ENCODE assay signal across 5 fruit fly cellular contexts in genomic region chr3L:12271195-12271618, dm6.
TF ChIP-seq lines count a peak whose summit lies in the region.

TSS of gene Pbgs (minus strand) at chr3L:12271345.

- TF ChIP-seq CTCF in whole organism, embryonic (GFP tag; optimal IDR thresholded peaks at IDR 0.05; lab: Kevin White, UChicago), result no peak

TF ChIP-seq in whole organism, adult, 20 proteins besides CTCF, POLR2A, EP300 and RAD21 (continues in another document):
- no peak for TF ChIP-seq Hr96 (GFP tag; optimal IDR thresholded peaks at IDR 0.05; lab: Kevin White, UChicago)
- no peak for TF ChIP-seq Crg-1 (GFP tag; optimal IDR thresholded peaks at IDR 0.05; lab: Kevin White, UChicago)
- no peak for TF ChIP-seq CG7045 (GFP tag; optimal IDR thresholded peaks at IDR 0.05; lab: Kevin White, UChicago)
- no peak for TF ChIP-seq Clk (GFP tag; optimal IDR thresholded peaks at IDR 0.05; lab: Kevin White, UChicago)
- peak; percentile 12 for TF ChIP-seq Mnt (GFP tag; optimal IDR thresholded peaks at IDR 0.05; lab: Kevin White, UChicago)
- no peak for TF ChIP-seq toe (GFP tag; optimal IDR thresholded peaks at IDR 0.05; lab: Kevin White, UChicago)
- TF ChIP-seq CG1620 (GFP tag; optimal IDR thresholded peaks at IDR 0.05; lab: Kevin White, UChicago), result no peak
- no peak for TF ChIP-seq kay (GFP tag; lab: Kevin White, UChicago; ENCODE audit: borderline replicate concordance)
- no peak for TF ChIP-seq CG12768 (GFP tag; optimal IDR thresholded peaks at IDR 0.05; lab: Kevin White, UChicago)
- peak; percentile 26 for TF ChIP-seq pad (GFP tag; optimal IDR thresholded peaks at IDR 0.05; lab: Kevin White, UChicago)
- no peak for TF ChIP-seq cnc (optimal IDR thresholded peaks at IDR 0.05; lab: Kevin White, UChicago)
- TF ChIP-seq CG11617 (GFP tag; optimal IDR thresholded peaks at IDR 0.05; lab: Kevin White, UChicago), result peak; percentile 6
- no peak for TF ChIP-seq ovo (GFP tag; optimal IDR thresholded peaks at IDR 0.05; lab: Kevin White, UChicago)
- no peak for TF ChIP-seq CG5204 (GFP tag; optimal IDR thresholded peaks at IDR 0.05; lab: Kevin White, UChicago)
- TF ChIP-seq bab1 (GFP tag; optimal IDR thresholded peaks at IDR 0.05; lab: Kevin White, UChicago), result peak; percentile 58
- no peak for TF ChIP-seq CG14711 (tag; optimal IDR thresholded peaks at IDR 0.05; lab: Kevin White, UChicago)
- no peak for TF ChIP-seq cic (GFP tag; optimal IDR thresholded peaks at IDR 0.05; lab: Kevin White, UChicago)
- no peak for TF ChIP-seq tj (GFP tag; optimal IDR thresholded peaks at IDR 0.05; lab: Kevin White, UChicago)
- TF ChIP-seq CG7101 (tag; optimal IDR thresholded peaks at IDR 0.05; lab: Kevin White, UChicago), result peak; percentile 52

TF ChIP-seq in whole organism, embryonic, 481 proteins besides CTCF, POLR2A, EP300 and RAD21 (continues in another document):
- TF ChIP-seq dimm (GFP tag; IDR thresholded peaks at IDR 0.05; lab: Robert Waterston, UW), result no peak
- no peak for TF ChIP-seq Dp (GFP tag; optimal IDR thresholded peaks at IDR 0.05; lab: Kevin White, UChicago)
- no peak for TF ChIP-seq jigr1 (GFP tag; IDR thresholded peaks at IDR 0.05; lab: Robert Waterston, UW)
- TF ChIP-seq Kr (GFP tag; optimal IDR thresholded peaks at IDR 0.05; lab: Kevin White, UChicago), result no peak
- no peak for TF ChIP-seq HLH54F (GFP tag; optimal IDR thresholded peaks at IDR 0.05; lab: Kevin White, UChicago)
- no peak for TF ChIP-seq odd (GFP tag; optimal IDR thresholded peaks at IDR 0.05; lab: Kevin White, UChicago)
- TF ChIP-seq emc (GFP tag; optimal IDR thresholded peaks at IDR 0.05; lab: Kevin White, UChicago), result no peak
- peak; percentile 36 for TF ChIP-seq CG15514 (GFP tag; optimal IDR thresholded peaks at IDR 0.05; lab: Kevin White, UChicago)
- TF ChIP-seq hth (optimal IDR thresholded peaks at IDR 0.05; lab: Kevin White, UChicago), result no peak
- TF ChIP-seq Xrp1 (GFP tag; IDR thresholded peaks at IDR 0.05; lab: Robert Waterston, UW), result peak; percentile 83
- TF ChIP-seq CG17829 (tag; optimal IDR thresholded peaks at IDR 0.05; lab: Kevin White, UChicago), result peak; percentile 85
- no peak for TF ChIP-seq lov (optimal IDR thresholded peaks at IDR 0.05; lab: Kevin White, UChicago)
- TF ChIP-seq lov (GFP tag; IDR thresholded peaks at IDR 0.05; lab: Robert Waterston, UW), result no peak
- TF ChIP-seq Hr39 (optimal IDR thresholded peaks at IDR 0.05; lab: Kevin White, UChicago), result no peak
- peak; percentile 62 for TF ChIP-seq MESR4 (GFP tag; optimal IDR thresholded peaks at IDR 0.05; lab: Kevin White, UChicago)
- no peak for TF ChIP-seq Antp (GFP tag; optimal IDR thresholded peaks at IDR 0.05; lab: Kevin White, UChicago)
- TF ChIP-seq Sin3A (optimal IDR thresholded peaks at IDR 0.05; lab: Kevin White, UChicago), result no peak
- peak; percentile 72 for TF ChIP-seq dmrt99B (tag; optimal IDR thresholded peaks at IDR 0.05; lab: Kevin White, UChicago)
- TF ChIP-seq unc-4 (GFP tag; IDR thresholded peaks at IDR 0.05; lab: Robert Waterston, UW; ENCODE audit: partially characterized antibody), result no peak
- no peak for TF ChIP-seq Ets97D (GFP tag; optimal IDR thresholded peaks at IDR 0.05; lab: Kevin White, UChicago)

TF ChIP-seq in whole organism, prepupa, 60 proteins besides CTCF, POLR2A, EP300 and RAD21 (continues in another document):
- TF ChIP-seq acj6 (GFP tag; optimal IDR thresholded peaks at IDR 0.05; lab: Kevin White, UChicago) (no peak), CG8319 (GFP tag; optimal IDR thresholded peaks at IDR 0.05; lab: Kevin White, UChicago) (no peak), CG6792 (GFP tag; optimal IDR thresholded peaks at IDR 0.05; lab: Kevin White, UChicago) (peak; percentile 8), CG3032 (tag; optimal IDR thresholded peaks at IDR 0.05; lab: Kevin White, UChicago) (peak; percentile 61), CG9139 (GFP tag; optimal IDR thresholded peaks at IDR 0.05; lab: Kevin White, UChicago) (peak; percentile 3), Sox15 (GFP tag; optimal IDR thresholded peaks at IDR 0.05; lab: Kevin White, UChicago) (no peak), pdm3 (GFP tag; optimal IDR thresholded peaks at IDR 0.05; lab: Kevin White, UChicago) (no peak), salr (GFP tag; optimal IDR thresholded peaks at IDR 0.05; lab: Kevin White, UChicago) (no peak), esn (GFP tag; optimal IDR thresholded peaks at IDR 0.05; lab: Kevin White, UChicago) (peak; percentile 25), fkh (GFP tag; optimal IDR thresholded peaks at IDR 0.05; lab: Kevin White, UChicago) (no peak), CG32006 (GFP tag; optimal IDR thresholded peaks at IDR 0.05; lab: Kevin White, UChicago) (peak; percentile 4), Hr38 (GFP tag; optimal IDR thresholded peaks at IDR 0.05; lab: Kevin White, UChicago) (no peak), CG11294 (GFP tag; IDR thresholded peaks at IDR 0.05; lab: Robert Waterston, UW) (no peak), CG1621 (tag; optimal IDR thresholded peaks at IDR 0.05; lab: Kevin White, UChicago) (no peak), CG6276 (GFP tag; optimal IDR thresholded peaks at IDR 0.05; lab: Kevin White, UChicago) (peak; percentile 47), achi (GFP tag; optimal IDR thresholded peaks at IDR 0.05; lab: Kevin White, UChicago) (no peak), CG6854 (GFP tag; optimal IDR thresholded peaks at IDR 0.05; lab: Kevin White, UChicago) (peak; percentile 6), Eip78C (GFP tag; lab: Kevin White, UChicago) (peak; percentile 79), CG4318 (GFP tag; optimal IDR thresholded peaks at IDR 0.05; lab: Kevin White, UChicago) (no peak), CG16779 (tag; optimal IDR thresholded peaks at IDR 0.05; lab: Kevin White, UChicago) (no peak), CG6163 (GFP tag; IDR thresholded peaks at IDR 0.05; lab: Robert Waterston, UW) (peak; percentile 64)

TF ChIP-seq in whole organism, pupa, 21 proteins besides CTCF, POLR2A, EP300 and RAD21:
- TF ChIP-seq CG9948 (tag; optimal IDR thresholded peaks at IDR 0.05; lab: Kevin White, UChicago) (peak; percentile 44), CG17806 (tag; optimal IDR thresholded peaks at IDR 0.05; lab: Kevin White, UChicago) (peak; percentile 57), CG4496 (GFP tag; IDR thresholded peaks at IDR 0.05; lab: Robert Waterston, UW) (peak; percentile 58; the same call in 1 of the 3 replicates), CG8159 (tag; optimal IDR thresholded peaks at IDR 0.05; lab: Kevin White, UChicago) (peak; percentile 56), CG8301 (tag; optimal IDR thresholded peaks at IDR 0.05; lab: Kevin White, UChicago) (peak; percentile 19), CG34367 (tag; optimal IDR thresholded peaks at IDR 0.05; lab: Kevin White, UChicago) (no peak), CG14655 (GFP tag; optimal IDR thresholded peaks at IDR 0.05; lab: Kevin White, UChicago) (peak; percentile 26), Snoo (tag; optimal IDR thresholded peaks at IDR 0.05; lab: Kevin White, UChicago) (peak; percentile 56), rn (GFP tag; IDR thresholded peaks at IDR 0.05; lab: Robert Waterston, UW) (no peak), CG15710 (tag; optimal IDR thresholded peaks at IDR 0.05; lab: Kevin White, UChicago) (peak; percentile 46), Ets98B (GFP tag; IDR thresholded peaks at IDR 0.05; lab: Robert Waterston, UW) (peak; percentile 67), fd96Ca (GFP tag; IDR thresholded peaks at IDR 0.05; lab: Robert Waterston, UW) (peak; percentile 24; the same call in 1 of the 3 replicates), CG12605 (GFP tag; IDR thresholded peaks at IDR 0.05; lab: Robert Waterston, UW) (peak; percentile 69), Pif1B (GFP tag; optimal IDR thresholded peaks at IDR 0.05; lab: Kevin White, UChicago) (no peak)

TF ChIP-seq in whole organism, wandering third instar larva, 38 proteins besides CTCF, POLR2A, EP300 and RAD21:
- TF ChIP-seq foxo (GFP tag; optimal IDR thresholded peaks at IDR 0.05; lab: Kevin White, UChicago), result peak in 1 of 2 experiments; percentile 38
- TF ChIP-seq HLH106 (tag; optimal IDR thresholded peaks at IDR 0.05; lab: Kevin White, UChicago), result peak; percentile 69
- no peak for TF ChIP-seq usp (GFP tag; optimal IDR thresholded peaks at IDR 0.05; lab: Kevin White, UChicago)
- peak; percentile 31 for TF ChIP-seq Sp1 (GFP tag; optimal IDR thresholded peaks at IDR 0.05; lab: Kevin White, UChicago)
- TF ChIP-seq CG9705 (GFP tag; optimal IDR thresholded peaks at IDR 0.05; lab: Kevin White, UChicago), result no peak
- TF ChIP-seq CG32264 (GFP tag; optimal IDR thresholded peaks at IDR 0.05; lab: Kevin White, UChicago), result no peak
- TF ChIP-seq h (GFP tag; optimal IDR thresholded peaks at IDR 0.05; lab: Kevin White, UChicago), result peak; percentile 37
- peak; percentile 5 for TF ChIP-seq fru (GFP tag; optimal IDR thresholded peaks at IDR 0.05; lab: Kevin White, UChicago)
- no peak for TF ChIP-seq Hr83 (GFP tag; optimal IDR thresholded peaks at IDR 0.05; lab: Kevin White, UChicago; ENCODE audit: poor library complexity, severe bottlenecking)
- peak; percentile 16 for TF ChIP-seq psq (GFP tag; optimal IDR thresholded peaks at IDR 0.05; lab: Kevin White, UChicago)
- TF ChIP-seq woc (GFP tag; optimal IDR thresholded peaks at IDR 0.05; lab: Kevin White, UChicago), result peak; percentile 9
- TF ChIP-seq pan (optimal IDR thresholded peaks at IDR 0.05; lab: Kevin White, UChicago), result no peak
- no peak for TF ChIP-seq Rel (GFP tag; optimal IDR thresholded peaks at IDR 0.05; lab: Kevin White, UChicago)
- TF ChIP-seq Rel (tag; optimal IDR thresholded peaks at IDR 0.05; lab: Kevin White, UChicago), result peak; percentile 34
TF ChIP-seq in whole organism, wandering third instar larva: peak in this region for 8.
